Worm (Caenorhabditis elegans): Measurements from ENCODE around the gene vha-5.

Gene vha-5

DNA sequence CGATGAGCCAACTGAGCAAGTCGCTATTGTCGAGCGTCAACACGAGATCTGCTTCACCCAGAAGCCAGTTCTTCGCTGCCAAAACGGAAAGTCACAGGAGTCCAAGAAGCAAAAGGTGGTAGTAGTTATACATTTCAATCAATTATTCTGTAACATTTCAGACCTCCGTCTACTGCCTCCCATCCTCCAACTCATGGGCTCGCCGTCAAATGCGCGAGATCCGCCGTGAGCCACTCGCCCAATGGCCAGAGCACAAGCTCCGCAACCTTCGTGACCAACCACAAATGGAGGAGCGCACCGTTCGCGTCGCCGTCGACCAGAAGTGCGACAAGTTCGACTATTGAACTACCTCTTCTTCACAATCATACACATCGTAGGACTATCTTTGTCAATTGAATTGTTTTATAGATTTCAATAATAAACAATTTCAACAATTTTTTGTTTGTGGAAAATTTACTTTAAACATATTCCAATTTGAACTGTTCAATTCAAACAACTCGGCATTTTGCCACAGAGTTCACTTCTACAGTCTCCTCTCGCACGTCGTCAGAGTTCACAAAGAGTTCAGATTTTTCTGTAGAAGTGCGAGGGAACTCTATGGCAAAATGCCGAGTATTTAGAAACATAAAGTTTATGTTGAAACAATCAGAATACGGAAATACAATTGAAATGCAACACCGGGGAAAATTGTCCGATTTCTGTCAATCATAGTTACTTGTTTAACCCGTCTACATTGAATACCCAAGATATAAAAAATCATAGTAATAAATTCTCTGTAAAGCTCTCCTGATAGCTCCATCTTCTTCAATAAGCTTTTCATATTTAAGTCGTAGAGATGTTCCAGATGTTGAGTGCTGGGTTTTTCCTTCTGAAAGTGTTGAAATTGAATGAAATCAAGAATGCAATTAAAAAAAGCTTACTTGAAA, 37.5 kb upstream of the vha-5 start (continued):
- TF ChIP-seq nhr-90 (tag; optimal IDR thresholded peaks at IDR 0.05) (peak; percentile 78), attf-6 (GFP tag; IDR thresholded peaks at IDR 0.05) (0 out of 2 replicates have a peak, but pooled peaks have one; percentile 43), Y53F4B.3 (GFP tag; IDR thresholded peaks at IDR 0.05) (no peak), F10E7.11 (tag; optimal IDR thresholded peaks at IDR 0.05) (no peak), ceh-79 (tag; optimal IDR thresholded peaks at IDR 0.05) (no peak), C06A6.2 (GFP tag; conservative IDR thresholded peaks at IDR 0.05) (no peak), rpc-1 (optimal IDR thresholded peaks at IDR 0.05) (no peak), rpc-1 (tag; optimal IDR thresholded peaks at IDR 0.05) (no peak), unc-130 (GFP tag; optimal IDR thresholded peaks at IDR 0.05) (no peak), lin-54 (GFP tag; optimal IDR thresholded peaks at IDR 0.05) (peak; percentile 34), ceh-91 (GFP tag; IDR thresholded peaks at IDR 0.05) (no peak), F52B5.7 (tag; optimal IDR thresholded peaks at IDR 0.05) (no peak), aptf-2 (GFP tag; conservative IDR thresholded peaks at IDR 0.05) (no peak), athp-1 (tag; optimal IDR thresholded peaks at IDR 0.05) (no peak), nhr-179 (tag; optimal IDR thresholded peaks at IDR 0.05) (no peak), nhr-27 (tag; optimal IDR thresholded peaks at IDR 0.05) (no peak), bed-2 (GFP tag; IDR thresholded peaks at IDR 0.05) (no peak), F23B12.7 (tag; optimal IDR thresholded peaks at IDR 0.05; ENCODE audit: insufficient read depth) (no peak), rec-8 (tag; optimal IDR thresholded peaks at IDR 0.05) (no peak), F57A8.1 (GFP tag; optimal IDR thresholded peaks at IDR 0.05) (no peak), aptf-3 (GFP tag; IDR thresholded peaks at IDR 0.05) (no peak), F57C9.4 (tag; optimal IDR thresholded peaks at IDR 0.05) (no peak), lin-26 (GFP tag; IDR thresholded peaks at IDR 0.05) (no peak), nhr-120 (GFP tag; IDR thresholded peaks at IDR 0.05) (no peak), sdz-38 (tag; optimal IDR thresholded peaks at IDR 0.05) (no peak), snpc-4 (GFP tag; optimal IDR thresholded peaks at IDR 0.05) (no peak), snpc-4 (tag; optimal IDR thresholded peaks at IDR 0.05) (peak in 1 of 4 experiments; percentile 7), let-607 (tag; optimal IDR thresholded peaks at IDR 0.05) (no peak), B0019.2 (GFP tag; conservative IDR thresholded peaks at IDR 0.05) (no peak), dpl-1 (GFP tag; optimal IDR thresholded peaks at IDR 0.05) (no peak), ztf-28 (GFP tag; IDR thresholded peaks at IDR 0.05) (no peak; the same call in 1 of the 2 replicates), K12H6.12 (tag; optimal IDR thresholded peaks at IDR 0.05) (no peak), mcd-1 (GFP tag; IDR thresholded peaks at IDR 0.05) (0 out of 2 replicates have a peak, but pooled peaks have one; percentile 39), ztf-25 (GFP tag; IDR thresholded peaks at IDR 0.05) (no peak), Y56A3A.18 (GFP tag; IDR thresholded peaks at IDR 0.05) (no peak; the same call in 1 of the 2 replicates), nhr-80 (tag; optimal IDR thresholded peaks at IDR 0.05) (peak; percentile 76), ztf-3 (GFP tag; optimal IDR thresholded peaks at IDR 0.05) (no peak), madf-6 (GFP tag; IDR thresholded peaks at IDR 0.05) (0 out of 2 replicates have a peak, but pooled peaks have one; percentile 14), mxl-1 (tag; optimal IDR thresholded peaks at IDR 0.05) (no peak), lir-1 (GFP tag; conservative IDR thresholded peaks at IDR 0.05) (no peak), ceh-40 (GFP tag; IDR thresholded peaks at IDR 0.05) (0 out of 2 replicates have a peak, but pooled peaks have one; percentile 65), repo-1 (tag; optimal IDR thresholded peaks at IDR 0.05) (peak; percentile 90), atf-7 (tag; optimal IDR thresholded peaks at IDR 0.05) (peak; percentile 62), nfya-2 (GFP tag; IDR thresholded peaks at IDR 0.05) (0 out of 2 replicates have a peak, but pooled peaks have one; percentile 68), dox-1 (GFP tag; IDR thresholded peaks at IDR 0.05) (no peak), sea-2 (GFP tag; IDR thresholded peaks at IDR 0.05) (no peak), madf-8 (GFP tag; conservative IDR thresholded peaks at IDR 0.05) (no peak), K11D2.4 (GFP tag; IDR thresholded peaks at IDR 0.05) (0 out of 2 replicates have a peak, but pooled peaks have one; percentile 8)

Measured in whole organism, young adult.